Fruit fly (Drosophila melanogaster) S2 (cell line): Measurements from ENCODE around the gene CG42869.

Experiments used
- CG8478 ChIP-seq: fragments of >200 bp; optimal IDR thresholded peaks from 2 replicates; lab custom pipeline; 2018
- CTCF ChIP-seq, 2 experiments: fragments of >200 bp; optimal IDR thresholded peaks; 2 replicates each; lab custom pipeline; 2018

dm6 chr3R:21739010-21739409 lies 2.4 kb upstream of the CG42869 start, which contains the start of gene CG34034:
- no peak for TF ChIP-seq CTCF (optimal IDR thresholded peaks at IDR 0.05; lab: Kevin White, UChicago)
- TF ChIP-seq CG8478 (lab: Kevin White, UChicago): no peak
